Worm (Caenorhabditis elegans): ENCODE measurements around the gene F14H8.5.

F14H8.5 gene

DNA sequence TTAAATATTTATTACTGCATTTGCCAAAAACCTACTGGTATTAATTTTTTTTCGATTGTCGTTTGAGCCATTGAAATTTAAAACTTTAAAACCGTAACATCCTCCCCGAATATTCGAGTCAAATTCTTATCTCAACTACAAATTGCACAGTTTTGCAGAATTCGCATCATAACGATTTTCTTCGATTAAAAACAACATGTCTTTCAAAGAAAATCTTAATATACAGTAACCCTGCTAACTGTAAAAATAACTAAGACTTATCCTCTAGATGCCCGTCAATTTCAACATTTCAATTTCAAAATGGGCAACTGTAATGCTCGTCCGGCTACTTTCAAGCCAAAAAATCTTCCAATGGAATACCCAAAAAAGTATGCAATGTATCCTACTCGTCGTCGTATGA lies at the start of gene F14H8.5:
Gene F14H8.5 (plus strand): TSS at position 301 of the 400 bp plus-strand sequence.
- TF ChIP-seq snu-23 (GFP tag; optimal IDR thresholded peaks at IDR 0.05) (no peak), aly-2 (tag; optimal IDR thresholded peaks at IDR 0.05) (no peak), zag-1 (tag; optimal IDR thresholded peaks at IDR 0.05) (no peak), jun-1 (tag; optimal IDR thresholded peaks at IDR 0.05) (no peak), lir-3 (tag; optimal IDR thresholded peaks at IDR 0.05; ENCODE audit: poor library complexity) (no peak), xbp-1 (tag; optimal IDR thresholded peaks at IDR 0.05) (no peak), pag-3 (tag; optimal IDR thresholded peaks at IDR 0.05; ENCODE audit: borderline replicate concordance, insufficient read depth) (no peak), nhr-11 (tag; optimal IDR thresholded peaks at IDR 0.05) (no peak), lin-14 (GFP tag; optimal IDR thresholded peaks at IDR 0.05) (no peak)

ce11 chrV:14971136-14971535 lies 49.7 kb upstream of the F14H8.5 start, which contains the start of gene nlp-59:
TSS of gene nlp-59 (plus strand) at chrV:14971436.
- no peak for TF ChIP-seq unc-30 (tag; optimal IDR thresholded peaks at IDR 0.05)
- no peak for TF ChIP-seq pqm-1 (tag; optimal IDR thresholded peaks at IDR 0.05)
- no peak for TF ChIP-seq dpl-1 (GFP tag; optimal IDR thresholded peaks at IDR 0.05)
- no peak for TF ChIP-seq nhr-77 (tag; optimal IDR thresholded peaks at IDR 0.05)
- TF ChIP-seq sptf-1 (tag; optimal IDR thresholded peaks at IDR 0.05): no peak
- TF ChIP-seq egl-13 (tag; optimal IDR thresholded peaks at IDR 0.05): no peak
- TF ChIP-seq fkh-8 (tag; optimal IDR thresholded peaks at IDR 0.05): no peak
- no peak for TF ChIP-seq nhr-90 (tag; optimal IDR thresholded peaks at IDR 0.05; ENCODE audit: poor library complexity)
- no peak for TF ChIP-seq aly-2 (tag; optimal IDR thresholded peaks at IDR 0.05)
- no peak for TF ChIP-seq alr-1 (tag; optimal IDR thresholded peaks at IDR 0.05; ENCODE audit: borderline replicate concordance)
- TF ChIP-seq sup-37 (GFP tag; optimal IDR thresholded peaks at IDR 0.05): no peak
- TF ChIP-seq mef-2 (tag; optimal IDR thresholded peaks at IDR 0.05): no peak

- TF ChIP-seq tbx-2 (tag; optimal IDR thresholded peaks at IDR 0.05) (no peak), mdl-1 (tag; optimal IDR thresholded peaks at IDR 0.05) (no peak), fkh-10 (GFP tag; optimal IDR thresholded peaks at IDR 0.05) (no peak), elt-2 (tag; optimal IDR thresholded peaks at IDR 0.05) (no peak), sptf-1 (tag; optimal IDR thresholded peaks at IDR 0.05) (no peak), pax-3 (tag; optimal IDR thresholded peaks at IDR 0.05) (no peak), fos-1 (tag; optimal IDR thresholded peaks at IDR 0.05) (no peak), nhr-84 (tag; optimal IDR thresholded peaks at IDR 0.05) (no peak), C34B4.2 (tag; optimal IDR thresholded peaks at IDR 0.05) (no peak), lin-35 (GFP tag; optimal IDR thresholded peaks at IDR 0.05) (no peak), hpl-2 (GFP tag; optimal IDR thresholded peaks at IDR 0.05) (no peak), fkh-4 (tag; optimal IDR thresholded peaks at IDR 0.05; ENCODE audit: borderline replicate concordance) (no peak)
Observed at ce11 chrV:14978205-14978751, 42.6 kb upstream of the F14H8.5 start, which contains the start of the genes grd-12 and F02D8.1. TSS of gene grd-12 (plus strand) at chrV:14978505. TSS of gene F02D8.1 (minus strand) at chrV:14978701.

DNA sequence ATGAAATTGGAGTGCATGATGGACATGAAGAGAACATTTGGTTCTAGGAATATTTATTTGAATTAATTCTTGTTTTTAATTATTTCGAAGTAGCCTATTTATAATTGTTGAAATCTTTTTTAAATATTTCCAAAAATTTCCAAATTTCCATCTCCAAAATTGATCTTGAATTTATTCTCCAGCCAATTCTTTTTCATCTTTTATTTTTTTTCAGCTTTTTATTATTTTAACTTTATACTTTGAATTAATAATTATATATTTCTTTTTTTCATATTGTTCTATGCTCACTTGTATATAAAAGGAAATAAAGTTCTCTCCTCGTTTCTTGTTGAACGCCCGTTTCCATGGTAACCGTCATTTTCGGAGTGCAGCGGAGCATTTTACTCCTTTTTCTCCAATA lies 40.9 kb upstream of the F14H8.5 start, which contains the start of gene xbx-1:
Gene xbx-1 (plus strand): TSS at position 301 of the 400 bp plus-strand sequence.
- no peak for TF ChIP-seq ceh-8 (GFP tag; optimal IDR thresholded peaks at IDR 0.05)
- peak; percentile 19 for TF ChIP-seq fkh-8 (tag; optimal IDR thresholded peaks at IDR 0.05)

DNA sequence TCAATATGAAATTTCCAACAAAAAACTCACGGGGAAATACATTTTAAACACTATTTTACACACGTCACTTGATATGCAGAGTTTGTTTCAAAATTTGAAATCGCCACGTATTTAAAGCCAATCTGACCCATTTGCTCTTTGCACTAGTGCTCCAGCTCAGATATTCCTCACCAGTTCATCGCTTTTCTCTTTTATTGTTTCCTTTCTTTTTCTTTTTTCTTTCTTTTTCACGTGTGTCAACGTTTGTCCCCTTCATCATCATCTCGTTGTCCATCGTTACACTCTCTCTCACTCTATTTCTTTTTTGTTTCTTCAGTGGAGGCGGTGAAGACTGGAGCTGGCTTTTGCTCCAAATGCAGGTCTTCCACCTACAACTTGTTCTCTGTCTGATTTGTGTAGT lies 36.2 kb upstream of the F14H8.5 start, which contains the start of gene F02D8.4:
Gene F02D8.4 (plus strand): TSS at position 301 of the 400 bp plus-strand sequence.
- no peak for TF ChIP-seq nhr-47 (tag; optimal IDR thresholded peaks at IDR 0.05)
- no peak for TF ChIP-seq vab-15 (tag; optimal IDR thresholded peaks at IDR 0.05)
- TF ChIP-seq blmp-1 (tag; optimal IDR thresholded peaks at IDR 0.05): peak; percentile 44
- no peak for TF ChIP-seq ets-5 (GFP tag; IDR thresholded peaks at IDR 0.05)
- no peak for TF ChIP-seq ceh-63 (GFP tag; optimal IDR thresholded peaks at IDR 0.05)
- no peak for TF ChIP-seq aha-1 (tag; optimal IDR thresholded peaks at IDR 0.05)
- TF ChIP-seq nhr-76 (tag; optimal IDR thresholded peaks at IDR 0.05): no peak
- TF ChIP-seq nhr-84 (tag; optimal IDR thresholded peaks at IDR 0.05): no peak
- TF ChIP-seq nhr-19 (GFP tag; conservative IDR thresholded peaks at IDR 0.05): no peak
- TF ChIP-seq nhr-11 (tag; optimal IDR thresholded peaks at IDR 0.05): no peak
- no peak for TF ChIP-seq ama-1 (optimal IDR thresholded peaks at IDR 0.05)
- TF ChIP-seq ztf-11 (tag; optimal IDR thresholded peaks at IDR 0.05): no peak
- no peak for TF ChIP-seq nhr-12 (tag; optimal IDR thresholded peaks at IDR 0.05)
- no peak for TF ChIP-seq efl-1 (optimal IDR thresholded peaks at IDR 0.05)
- TF ChIP-seq efl-1 (GFP tag; optimal IDR thresholded peaks at IDR 0.05 in 1 of 2): peak in 1 of 2 experiments; percentile 51
- no peak for TF ChIP-seq snpc-4 (tag; optimal IDR thresholded peaks at IDR 0.05)
- no peak for TF ChIP-seq fkh-8 (tag; optimal IDR thresholded peaks at IDR 0.05)
- no peak for TF ChIP-seq hlh-4 (tag; optimal IDR thresholded peaks at IDR 0.05)

All from whole organism, L1 larva.